Worm (Caenorhabditis elegans): ENCODE data around the gene unc-62.

The unc-62 gene

DNA sequence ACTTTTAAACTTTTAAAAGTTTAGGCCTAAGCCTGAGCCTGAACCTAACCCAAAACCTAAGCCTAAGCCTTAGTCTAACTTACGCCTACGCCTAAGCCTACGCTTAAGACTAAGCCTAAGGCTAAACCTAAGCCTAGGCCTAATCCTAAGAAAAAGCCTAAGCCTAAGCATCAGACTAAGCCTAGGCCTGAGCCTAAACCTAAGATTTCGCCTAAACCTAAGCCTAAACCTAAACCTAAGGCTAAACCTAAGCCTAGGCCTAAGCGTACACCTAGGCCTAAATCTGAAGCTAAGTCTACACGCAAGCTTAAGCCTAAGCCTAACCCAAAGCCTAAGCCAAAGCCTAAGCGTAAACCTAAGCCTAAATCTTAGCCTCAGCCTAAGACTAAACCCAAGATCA is 13.1 kb downstream of the unc-62 start:
- TF ChIP-seq F13H6.1 (tag; optimal IDR thresholded peaks at IDR 0.05) = no peak
- no peak for TF ChIP-seq fos-1 (tag; optimal IDR thresholded peaks at IDR 0.05)
- TF ChIP-seq unc-62 (GFP tag; optimal IDR thresholded peaks at IDR 0.05) = no peak
- no peak for TF ChIP-seq skn-1 (tag; optimal IDR thresholded peaks at IDR 0.05)
- no peak for TF ChIP-seq nhr-237 (tag; optimal IDR thresholded peaks at IDR 0.05)
- TF ChIP-seq lin-39 (tag; optimal IDR thresholded peaks at IDR 0.05) = no peak
- TF ChIP-seq ztf-4 (tag; optimal IDR thresholded peaks at IDR 0.05) = no peak
- no peak for TF ChIP-seq mdl-1 (tag; optimal IDR thresholded peaks at IDR 0.05)
- TF ChIP-seq nhr-25 (tag; optimal IDR thresholded peaks at IDR 0.05) = no peak
- TF ChIP-seq mbf-1 (tag; optimal IDR thresholded peaks at IDR 0.05) = no peak
- no peak for TF ChIP-seq sem-4 (tag; optimal IDR thresholded peaks at IDR 0.05)
- no peak for TF ChIP-seq ztf-1 (GFP tag; conservative IDR thresholded peaks at IDR 0.05)

DNA sequence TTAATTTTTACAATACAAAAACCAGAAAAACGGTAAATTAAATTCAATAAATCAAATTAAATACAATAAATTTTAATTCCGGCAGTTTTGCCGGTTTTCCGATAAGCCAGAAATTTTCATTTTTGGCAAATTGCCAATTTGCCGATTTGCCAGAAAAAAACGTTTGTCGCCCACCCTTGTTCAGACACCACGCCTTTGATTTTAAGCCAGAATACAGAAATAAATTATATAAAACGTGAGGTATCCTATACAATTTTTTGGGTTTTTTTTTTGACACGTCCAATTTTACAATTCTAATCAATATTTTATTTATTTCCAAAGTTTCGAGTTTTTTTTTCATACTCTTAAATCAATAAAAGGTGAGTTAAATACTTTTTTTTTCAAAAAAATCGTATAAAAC is 15.5 kb downstream of the unc-62 start, which contains the start of gene T28F12.1:
Gene T28F12.1 (plus strand): TSS at position 301 of the 400 bp plus-strand sequence.
- no peak for TF ChIP-seq aly-2 (tag; optimal IDR thresholded peaks at IDR 0.05)
- TF ChIP-seq nhr-21 (tag; optimal IDR thresholded peaks at IDR 0.05) = no peak
- no peak for TF ChIP-seq crh-2 (tag; optimal IDR thresholded peaks at IDR 0.05)
- no peak for TF ChIP-seq gmeb-1 (tag; optimal IDR thresholded peaks at IDR 0.05)
- no peak for TF ChIP-seq mbf-1 (tag; optimal IDR thresholded peaks at IDR 0.05)
- no peak for TF ChIP-seq C34F6.9 (tag; optimal IDR thresholded peaks at IDR 0.05)
- no peak for TF ChIP-seq F13H6.1 (tag; optimal IDR thresholded peaks at IDR 0.05)
- no peak for TF ChIP-seq peb-1 (tag; optimal IDR thresholded peaks at IDR 0.05)
- no peak for TF ChIP-seq fos-1 (tag; optimal IDR thresholded peaks at IDR 0.05)
- no peak for TF ChIP-seq mdl-1 (tag; optimal IDR thresholded peaks at IDR 0.05)
- no peak for TF ChIP-seq ztf-11 (tag; optimal IDR thresholded peaks at IDR 0.05)
- no peak for TF ChIP-seq lin-13 (GFP tag; optimal IDR thresholded peaks at IDR 0.05)
- TF ChIP-seq nhr-12 (tag; optimal IDR thresholded peaks at IDR 0.05) = no peak
- TF ChIP-seq ztf-1 (GFP tag; conservative IDR thresholded peaks at IDR 0.05) = no peak
- no peak for TF ChIP-seq elt-1 (tag; optimal IDR thresholded peaks at IDR 0.05)
- TF ChIP-seq alr-1 (tag; optimal IDR thresholded peaks at IDR 0.05) = no peak
- no peak for TF ChIP-seq dmd-4 (tag; optimal IDR thresholded peaks at IDR 0.05)
- TF ChIP-seq zag-1 (tag; optimal IDR thresholded peaks at IDR 0.05) = no peak
- no peak for TF ChIP-seq ceh-82 (tag; optimal IDR thresholded peaks at IDR 0.05)
- no peak for TF ChIP-seq nhr-77 (tag; optimal IDR thresholded peaks at IDR 0.05)

DNA sequence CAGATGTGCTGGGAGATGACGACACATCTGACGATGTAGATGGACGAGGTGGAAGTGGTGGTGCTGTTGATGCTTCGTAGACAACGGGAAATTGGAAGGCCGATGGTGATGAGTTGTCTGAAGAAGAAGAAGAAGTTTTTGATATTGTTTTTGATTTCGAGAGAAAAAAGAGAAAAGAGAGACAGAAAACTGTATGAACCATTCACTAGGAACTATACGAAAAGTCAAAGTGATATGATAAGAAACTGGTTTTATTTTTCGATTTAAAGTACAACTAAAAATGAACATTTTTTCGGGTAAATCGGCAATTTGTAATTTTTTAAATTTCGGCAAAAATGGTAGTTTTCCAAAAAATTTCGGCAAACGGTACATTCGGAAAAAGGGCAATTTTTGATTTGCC is 21.4 kb downstream of the unc-62 start:
- TF ChIP-seq nhr-21 (tag; optimal IDR thresholded peaks at IDR 0.05) = no peak
- no peak for TF ChIP-seq egl-27 (tag; optimal IDR thresholded peaks at IDR 0.05)
- TF ChIP-seq blmp-1 (tag; optimal IDR thresholded peaks at IDR 0.05; ENCODE audit: insufficient read depth) = peak; percentile 57
- TF ChIP-seq ama-1 (optimal IDR thresholded peaks at IDR 0.05) = no peak
- no peak for TF ChIP-seq nhr-11 (tag; optimal IDR thresholded peaks at IDR 0.05)
- no peak for TF ChIP-seq dmd-4 (tag; optimal IDR thresholded peaks at IDR 0.05)
- TF ChIP-seq nhr-6 (tag; optimal IDR thresholded peaks at IDR 0.05) = no peak

DNA sequence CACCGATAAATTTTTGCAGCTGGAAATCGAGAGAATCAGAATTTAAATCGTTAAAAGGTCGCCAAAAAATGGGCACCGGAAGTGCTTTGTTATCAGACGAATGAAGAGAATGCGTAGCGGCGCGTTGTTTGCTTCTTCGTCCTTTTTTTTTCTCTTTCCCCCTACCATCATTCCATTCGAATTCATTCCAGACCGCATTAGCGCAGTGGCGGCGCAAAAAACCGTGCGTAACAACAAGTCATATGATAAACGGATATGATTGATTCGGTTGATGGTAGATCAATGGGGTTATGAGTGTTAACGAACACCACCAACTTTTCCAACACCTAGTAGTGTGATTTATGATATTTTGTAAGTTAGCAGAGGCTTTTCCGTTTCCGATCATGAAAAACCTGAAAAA is 26.1 kb downstream of the unc-62 start:
- no peak for TF ChIP-seq ztf-11 (tag; optimal IDR thresholded peaks at IDR 0.05)
- TF ChIP-seq nhr-12 (tag; optimal IDR thresholded peaks at IDR 0.05) = no peak
- no peak for TF ChIP-seq snpc-4 (tag; optimal IDR thresholded peaks at IDR 0.05)
- TF ChIP-seq nhr-21 (tag; optimal IDR thresholded peaks at IDR 0.05) = peak; percentile 46
- no peak for TF ChIP-seq ztf-1 (GFP tag; conservative IDR thresholded peaks at IDR 0.05)
- no peak for TF ChIP-seq Y55F3AM.14 (GFP tag; optimal IDR thresholded peaks at IDR 0.05)
- no peak for TF ChIP-seq ceh-16 (tag; optimal IDR thresholded peaks at IDR 0.05)
- TF ChIP-seq ama-1 (optimal IDR thresholded peaks at IDR 0.05) = no peak
- TF ChIP-seq nhr-25 (tag; optimal IDR thresholded peaks at IDR 0.05) = peak; percentile 39
- no peak for TF ChIP-seq lin-11 (tag; optimal IDR thresholded peaks at IDR 0.05)
- TF ChIP-seq nhr-10 (tag; optimal IDR thresholded peaks at IDR 0.05) = no peak
- TF ChIP-seq nhr-129 (tag; optimal IDR thresholded peaks at IDR 0.05) = no peak
- TF ChIP-seq mab-5 (tag; optimal IDR thresholded peaks at IDR 0.05) = no peak

Measured in whole organism, L2 larva.